Worm (Caenorhabditis elegans) whole organism, mixed stage, embryonic: ENCODE measurements around the gene sulp-7.

Source experiments
- M03D4.4 ChIP-seq: sonication (generic microtip); optimal IDR thresholded peaks from 2 replicates; lab custom pipeline; 2017; ENCODE audit warnings: mild to moderate bottlenecking, missing genetic modification characterization, missing compliant biosample characterization
- bed-3 ChIP-seq: fragments of 200-800 bp; sonication (Bioruptor generic); optimal IDR thresholded peaks from 3 replicates; lab custom pipeline; 2018; ENCODE audit warnings: mild to moderate bottlenecking, missing genetic modification characterization, moderate library complexity, missing compliant biosample characterization
- ceh-39 ChIP-seq: fragments of 150-350 bp; optimal IDR thresholded peaks from 2 replicates; lab custom pipeline; 2014; ENCODE audit warnings: missing biosample characterization, missing genetic modification characterization
- ceh-43 ChIP-seq: fragments of 200-800 bp; sonication (Bioruptor generic); optimal IDR thresholded peaks from 2 replicates; lab custom pipeline; 2018; ENCODE audit warnings: mild to moderate bottlenecking, missing genetic modification characterization, moderate library complexity, missing compliant biosample characterization
- ceh-83 ChIP-seq: fragments of 200-800 bp; sonication (Bioruptor generic); optimal IDR thresholded peaks from 2 replicates; lab custom pipeline; 2018; ENCODE audit warnings: mild to moderate bottlenecking, missing genetic modification characterization, missing compliant biosample characterization
- ces-1 ChIP-seq: fragments of 150-350 bp; optimal IDR thresholded peaks from 2 replicates; lab custom pipeline; 2014; ENCODE audit warnings: missing biosample characterization, missing genetic modification reagents, missing genetic modification characterization
- cnd-1 ChIP-seq: fragments of 200-800 bp; sonication (Bioruptor generic); optimal IDR thresholded peaks from 2 replicates; lab custom pipeline; 2018; ENCODE audit warnings: mild to moderate bottlenecking, missing genetic modification characterization, missing compliant biosample characterization
- drap-1 ChIP-seq: fragments of 200-800 bp; sonication (Bioruptor generic); optimal IDR thresholded peaks from 3 replicates; lab custom pipeline; 2018; ENCODE audit warnings: mild to moderate bottlenecking, missing genetic modification characterization, missing compliant biosample characterization
- elt-1 ChIP-seq: sonication (generic microtip); optimal IDR thresholded peaks from 2 replicates; lab custom pipeline; 2017; ENCODE audit warnings: missing genetic modification characterization, mild to moderate bottlenecking, missing compliant biosample characterization, antibody characterized with exemption, moderate library complexity, borderline replicate concordance; ENCODE audit not compliant: insufficient read depth
- elt-3 ChIP-seq: fragments of 150-350 bp; optimal IDR thresholded peaks from 2 replicates; lab custom pipeline; 2014; ENCODE audit warnings: missing biosample characterization, missing genetic modification characterization
- flh-1 ChIP-seq: fragments of 200-800 bp; sonication (Bioruptor generic); optimal IDR thresholded peaks from 2 replicates; lab custom pipeline; 2018; ENCODE audit warnings: mild to moderate bottlenecking, missing genetic modification characterization, moderate library complexity, missing compliant biosample characterization
- ham-2 ChIP-seq: fragments of 200-800 bp; sonication (Bioruptor generic); optimal IDR thresholded peaks from 2 replicates; lab custom pipeline; 2018; ENCODE audit warnings: mild to moderate bottlenecking, missing genetic modification characterization, missing compliant biosample characterization
- hlh-1 ChIP-seq: fragments of 150-350 bp; optimal IDR thresholded peaks from 2 replicates; lab custom pipeline; 2014; ENCODE audit warnings: missing biosample characterization, missing genetic modification reagents, missing genetic modification characterization
- lin-13 ChIP-seq: fragments of 150-350 bp; optimal IDR thresholded peaks from 2 replicates; lab custom pipeline; 2014; ENCODE audit warnings: missing biosample characterization, missing genetic modification characterization
- lin-32 ChIP-seq: fragments of 200-800 bp; sonication (Bioruptor generic); optimal IDR thresholded peaks from 2 replicates; lab custom pipeline; 2018; ENCODE audit warnings: mild to moderate bottlenecking, missing genetic modification characterization, missing compliant biosample characterization
- lsy-2 ChIP-seq: fragments of 150-350 bp; optimal IDR thresholded peaks from 2 replicates; lab custom pipeline; 2014; ENCODE audit warnings: missing biosample characterization, missing genetic modification characterization
- mab-5 ChIP-seq: fragments of 150-350 bp; optimal IDR thresholded peaks from 2 replicates; lab custom pipeline; 2014; ENCODE audit warnings: missing biosample characterization, missing genetic modification characterization
- mep-1 ChIP-seq: fragments of 150-350 bp; optimal IDR thresholded peaks from 2 replicates; lab custom pipeline; 2017; ENCODE audit warnings: missing biosample characterization, missing genetic modification reagents, missing genetic modification characterization, inconsistent platforms
- mls-2 ChIP-seq: sonication (generic microtip); optimal IDR thresholded peaks from 2 replicates; lab custom pipeline; 2016; ENCODE audit warnings: mild to moderate bottlenecking, missing genetic modification characterization, moderate library complexity, missing compliant biosample characterization
- nhr-12 ChIP-seq: fragments of 150-350 bp; optimal IDR thresholded peaks from 2 replicates; lab custom pipeline; 2014; ENCODE audit warnings: missing biosample characterization, missing genetic modification characterization
- nhr-2 ChIP-seq: fragments of 150-350 bp; optimal IDR thresholded peaks from 2 replicates; lab custom pipeline; 2014; ENCODE audit warnings: missing biosample characterization, missing genetic modification characterization
- nhr-237 ChIP-seq: fragments of 150-350 bp; optimal IDR thresholded peaks from 2 replicates; lab custom pipeline; 2014; ENCODE audit warnings: missing biosample characterization, missing genetic modification characterization
- nhr-28 ChIP-seq: fragments of 150-350 bp; optimal IDR thresholded peaks from 2 replicates; lab custom pipeline; 2014; ENCODE audit warnings: missing biosample characterization, missing genetic modification characterization
- nhr-76 ChIP-seq: sonication (generic microtip); optimal IDR thresholded peaks from 2 replicates; lab custom pipeline; 2017; ENCODE audit warnings: missing biosample characterization, missing genetic modification characterization
- pha-4 ChIP-seq: fragments of 150-350 bp; optimal IDR thresholded peaks from 2 replicates; lab custom pipeline; 2018; ENCODE audit warnings: missing biosample characterization, missing genetic modification reagents, missing genetic modification characterization
- sem-2 ChIP-seq: fragments of 200-800 bp; sonication (Bioruptor generic); optimal IDR thresholded peaks from 2 replicates; lab custom pipeline; 2018; ENCODE audit warnings: mild to moderate bottlenecking, missing genetic modification characterization, missing compliant biosample characterization
- snpc-4 ChIP-seq: fragments of 150-350 bp; optimal IDR thresholded peaks from 2 replicates; lab custom pipeline; 2014; ENCODE audit warnings: missing biosample characterization, missing genetic modification characterization
- sptf-1 ChIP-seq: sonication (generic microtip); optimal IDR thresholded peaks from 2 replicates; lab custom pipeline; 2017; ENCODE audit warnings: mild to moderate bottlenecking, missing genetic modification characterization, moderate library complexity, missing compliant biosample characterization
- tbx-8 ChIP-seq: fragments of 200-800 bp; sonication (Bioruptor generic); optimal IDR thresholded peaks from 2 replicates; lab custom pipeline; 2018; ENCODE audit warnings: mild to moderate bottlenecking, missing genetic modification characterization, moderate library complexity, missing compliant biosample characterization
- unc-120 ChIP-seq: sonication (generic microtip); optimal IDR thresholded peaks from 2 replicates; lab custom pipeline; 2017; ENCODE audit warnings: missing genetic modification characterization, missing compliant biosample characterization; ENCODE audit not compliant: poor library complexity, severe bottlenecking
- unc-39 ChIP-seq: fragments of 150-350 bp; optimal IDR thresholded peaks from 2 replicates; lab custom pipeline; 2014; ENCODE audit warnings: missing biosample characterization, missing genetic modification characterization
- unc-62 ChIP-seq: fragments of 150-350 bp; optimal IDR thresholded peaks from 2 replicates; lab custom pipeline; 2014; ENCODE audit warnings: missing biosample characterization, missing genetic modification reagents, missing genetic modification characterization
- zip-8 ChIP-seq: fragments of 150-350 bp; optimal IDR thresholded peaks from 2 replicates; lab custom pipeline; 2014; ENCODE audit warnings: missing biosample characterization, missing genetic modification characterization
- ztf-11 ChIP-seq: fragments of 150-350 bp; optimal IDR thresholded peaks from 2 replicates; lab custom pipeline; 2014; ENCODE audit warnings: missing biosample characterization, missing genetic modification characterization

The sulp-7 gene

DNA sequence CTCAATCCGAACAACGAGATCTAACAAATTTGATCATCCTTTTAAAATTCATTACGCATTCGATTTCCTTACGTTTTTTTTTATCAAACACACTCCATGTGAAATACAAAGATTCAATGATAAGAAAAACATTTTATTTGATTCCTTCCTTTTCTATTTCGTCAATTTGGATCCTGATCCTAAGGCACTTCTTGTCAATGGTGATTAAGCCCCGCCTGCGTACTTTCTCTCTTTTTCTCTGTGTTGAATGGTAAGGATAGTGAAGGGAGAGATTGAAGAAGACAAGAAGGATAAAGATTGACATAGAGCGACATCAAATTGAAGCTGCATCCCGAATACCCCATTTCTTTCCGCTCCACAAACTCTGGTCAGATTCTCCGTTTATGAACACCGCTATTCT, 28.7 kb downstream of the sulp-7 start, which contains the start of gene grd-1:
grd-1 (plus strand) TSS at position 241 of the 400 bp plus-strand sequence.
- TF ChIP-seq pha-4 (tag; lab: Kevin White, UChicago): no peak
- no peak for TF ChIP-seq ztf-11 (tag; lab: Kevin White, UChicago)
- TF ChIP-seq flh-1 (GFP tag; lab: Kevin White, UChicago): no peak
- TF ChIP-seq mab-5 (tag; lab: Kevin White, UChicago): no peak
- no peak for TF ChIP-seq elt-3 (tag; lab: Kevin White, UChicago)
- TF ChIP-seq ces-1: no peak
- no peak for TF ChIP-seq mls-2 (tag; lab: Kevin White, UChicago)
- TF ChIP-seq lsy-2: no peak
- TF ChIP-seq hlh-1: no peak
- no peak for TF ChIP-seq unc-62 (GFP tag; lab: Kevin White, UChicago)
- TF ChIP-seq unc-39: no peak
- TF ChIP-seq unc-120 (tag; lab: Kevin White, UChicago): no peak
- no peak for TF ChIP-seq drap-1 (GFP tag; lab: Kevin White, UChicago)
- TF ChIP-seq mep-1 (tag; lab: Kevin White, UChicago): no peak

DNA sequence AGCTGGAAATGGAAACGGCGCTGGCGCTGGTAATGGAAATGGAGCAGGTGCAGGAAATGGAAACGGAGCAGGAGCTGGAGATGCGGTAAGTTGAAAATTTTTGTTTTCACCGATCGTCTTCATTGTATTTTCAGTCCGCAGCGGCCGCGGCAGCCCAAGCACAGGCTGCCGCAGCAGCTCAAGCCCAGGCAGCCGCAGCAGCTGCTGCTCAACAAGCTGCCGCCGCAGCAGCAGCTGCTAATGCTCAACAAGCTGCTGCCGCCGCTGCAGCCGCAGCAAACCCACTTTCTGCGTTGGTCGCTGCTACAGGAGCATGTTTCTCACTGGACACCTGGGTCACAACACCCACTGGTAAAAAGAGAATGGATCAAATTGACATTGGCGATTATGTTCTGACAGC, 33.9 kb downstream of the sulp-7 start:
- TF ChIP-seq tbx-8 (no peak), nhr-2 (no peak), mep-1 (tag; lab: Kevin White, UChicago) (no peak), drap-1 (GFP tag; lab: Kevin White, UChicago) (no peak), mls-2 (tag; lab: Kevin White, UChicago) (no peak), nhr-237 (tag; lab: Kevin White, UChicago) (no peak), unc-120 (tag; lab: Kevin White, UChicago) (no peak), sptf-1 (tag; lab: Kevin White, UChicago) (no peak), ces-1 (no peak), sem-2 (GFP tag; lab: Kevin White, UChicago) (no peak), mab-5 (tag; lab: Kevin White, UChicago) (no peak), pha-4 (tag; lab: Kevin White, UChicago) (no peak), nhr-76 (tag; lab: Kevin White, UChicago) (no peak), unc-62 (GFP tag; lab: Kevin White, UChicago) (no peak), ceh-39 (no peak), nhr-12 (no peak)

DNA sequence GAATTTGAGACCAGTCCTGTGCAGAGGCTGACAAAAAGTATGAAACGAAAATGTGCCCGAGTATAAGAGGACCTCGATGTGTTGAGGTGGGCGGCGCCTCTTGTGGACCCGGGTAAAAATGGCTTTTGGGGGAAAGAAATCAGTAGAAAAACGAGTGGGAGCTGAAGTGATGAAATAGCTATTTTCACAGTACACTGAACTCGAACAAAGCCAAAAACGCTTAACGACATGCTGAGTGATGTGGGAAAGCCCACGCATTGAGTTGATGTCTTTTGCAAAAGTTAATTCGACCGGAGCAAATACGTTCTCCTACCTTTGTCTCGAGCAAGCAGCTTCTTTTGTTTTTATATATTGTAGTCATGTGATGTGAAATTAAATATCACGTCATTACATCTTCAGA, 36.2 kb downstream of the sulp-7 start, which contains the start of gene nlp-66:
nlp-66 (minus strand) TSS at position 101 of the 400 bp plus-strand sequence.
- TF ChIP-seq nhr-28: no peak
- TF ChIP-seq bed-3: no peak

DNA sequence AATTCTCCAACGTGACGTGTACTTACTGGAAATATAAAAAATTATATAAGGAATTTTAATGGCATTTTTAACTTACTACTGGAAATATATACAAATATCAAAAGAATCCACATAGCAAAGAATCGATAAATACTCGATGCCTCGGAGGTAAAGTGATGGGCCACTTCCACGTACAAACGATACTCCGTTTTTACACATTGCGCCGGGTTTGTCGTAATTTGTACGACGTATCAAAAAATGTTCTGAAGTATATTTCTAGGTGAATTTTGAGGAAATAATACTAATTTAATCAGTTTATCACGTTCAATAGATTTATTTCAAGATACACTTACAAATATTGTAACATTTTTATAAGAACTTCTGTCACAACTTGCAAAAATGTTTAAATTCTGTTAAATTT, 40.3 kb downstream of the sulp-7 start, which contains the start of gene R08B4.3:
R08B4.3 (minus strand) TSS at position 198 of the 400 bp plus-strand sequence.
- TF ChIP-seq sptf-1 (tag; lab: Kevin White, UChicago) (no peak), ham-2 (GFP tag; lab: Kevin White, UChicago) (no peak), snpc-4 (tag; lab: Kevin White, UChicago) (no peak), elt-3 (tag; lab: Kevin White, UChicago) (no peak), ceh-39 (no peak), unc-39 (no peak), tbx-8 (no peak), ceh-43 (GFP tag; lab: Kevin White, UChicago) (no peak), nhr-76 (tag; lab: Kevin White, UChicago) (no peak), nhr-237 (tag; lab: Kevin White, UChicago) (no peak), lsy-2 (no peak), drap-1 (GFP tag; lab: Kevin White, UChicago) (no peak), zip-8 (tag; lab: Kevin White, UChicago) (no peak), elt-1 (tag; lab: Kevin White, UChicago) (no peak), hlh-1 (no peak), lin-13 (tag; lab: Kevin White, UChicago) (no peak)
- TF ChIP-seq, all 35 proteins: peak for 0

DNA sequence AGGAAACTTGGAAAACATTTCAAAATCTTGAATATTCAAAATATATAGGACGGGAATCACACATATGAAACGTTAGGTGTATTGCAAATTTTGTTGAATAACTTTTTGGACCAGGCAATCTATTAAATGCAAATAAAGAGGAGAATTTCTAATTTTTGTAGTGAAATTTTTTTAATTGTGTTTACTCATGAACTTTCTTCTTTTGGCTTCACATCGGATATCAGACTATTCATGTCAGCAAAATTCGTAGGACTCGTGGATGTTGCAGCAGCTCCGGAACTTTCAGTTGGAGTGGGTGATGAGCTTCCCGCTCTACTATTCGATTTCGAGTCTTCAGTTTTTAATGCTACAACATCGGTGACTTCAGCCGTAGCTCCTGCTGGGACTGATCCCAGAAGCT, 41.9 kb downstream of the sulp-7 start:
- TF ChIP-seq M03D4.4 (tag; lab: Kevin White, UChicago) (no peak), snpc-4 (tag; lab: Kevin White, UChicago) (no peak), mep-1 (tag; lab: Kevin White, UChicago) (no peak), tbx-8 (no peak), ceh-39 (no peak), ceh-43 (GFP tag; lab: Kevin White, UChicago) (no peak), nhr-2 (no peak), ceh-83 (no peak), mls-2 (tag; lab: Kevin White, UChicago) (no peak), unc-120 (tag; lab: Kevin White, UChicago) (no peak), nhr-237 (tag; lab: Kevin White, UChicago) (no peak), lin-32 (GFP tag; lab: Kevin White, UChicago) (no peak), hlh-1 (no peak), nhr-28 (no peak), sem-2 (GFP tag; lab: Kevin White, UChicago) (no peak), zip-8 (tag; lab: Kevin White, UChicago) (no peak), ces-1 (no peak), bed-3 (no peak), cnd-1 (no peak)
